Worm (Caenorhabditis elegans) whole organism, dauer: Measurements from ENCODE around the gene nlp-78.

ENCODE experiments used
- unc-62 ChIP-seq: sonication (generic microtip); optimal IDR thresholded peaks from 2 replicates; lab custom pipeline; 2017; ENCODE audit warnings: missing biosample characterization, missing genetic modification reagents, missing genetic modification characterization

The nlp-78 gene

DNA sequence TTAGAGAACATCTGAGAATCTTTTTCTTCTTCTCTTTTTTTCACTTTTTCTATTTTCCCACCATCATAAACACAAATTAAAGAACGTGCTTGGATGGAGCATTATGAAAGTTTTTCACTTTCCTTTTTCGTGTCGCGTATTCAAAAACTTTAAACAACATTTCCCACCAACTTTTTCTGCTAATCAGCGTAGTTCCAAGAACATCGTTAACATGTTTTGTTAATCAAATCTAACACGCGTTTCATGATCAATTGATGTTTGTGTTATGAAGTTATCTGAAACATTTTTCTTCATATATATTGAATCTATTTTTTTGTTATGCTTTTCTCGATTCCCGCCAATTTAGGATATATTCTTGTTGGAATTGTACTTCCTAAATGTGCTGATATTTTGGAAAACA lies 20.3 kb upstream of the nlp-78 start:
- no peak for TF ChIP-seq unc-62 (GFP tag; lab: Kevin White, UChicago)

DNA sequence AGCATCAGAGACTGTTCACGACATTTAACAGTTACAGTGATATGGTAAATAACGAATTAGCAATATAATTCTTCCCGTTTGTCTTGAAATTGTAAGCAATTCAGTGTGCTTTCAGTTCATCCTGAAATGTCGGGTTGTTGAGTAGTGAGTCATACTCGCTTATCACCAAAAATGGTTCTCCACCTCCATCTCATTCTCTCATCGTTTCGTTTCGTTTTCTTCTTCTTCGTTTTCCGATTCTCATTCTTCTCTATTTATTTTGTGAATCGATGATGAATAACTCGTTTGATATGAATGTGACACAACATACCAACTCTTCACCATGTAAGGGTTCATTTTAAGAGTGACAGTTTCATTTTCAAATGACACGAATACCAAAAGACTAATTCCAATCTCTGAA lies 19.6 kb upstream of the nlp-78 start:
- TF ChIP-seq unc-62 (GFP tag; lab: Kevin White, UChicago) = no peak

DNA sequence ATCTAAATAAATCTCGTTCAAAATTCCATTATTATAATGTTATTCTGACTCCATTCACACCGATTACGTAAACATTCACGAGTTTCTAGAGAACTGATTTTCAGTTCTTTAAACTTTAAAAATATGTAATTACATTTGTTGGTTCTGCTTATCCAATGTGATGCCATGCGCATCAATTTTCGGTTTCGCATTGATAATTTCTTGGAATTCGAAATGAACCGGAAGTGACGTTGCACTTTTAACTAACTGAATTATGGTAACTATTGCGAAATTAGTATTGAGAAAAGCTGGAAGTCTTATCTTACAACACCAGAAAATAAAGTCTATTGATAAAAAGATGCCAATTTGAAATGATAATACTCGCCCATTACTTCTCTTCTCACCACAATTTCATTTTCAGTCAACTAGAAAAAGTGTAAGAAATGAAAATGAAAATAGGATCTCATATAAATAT lies 18.2 kb upstream of the nlp-78 start:
- no peak for TF ChIP-seq unc-62 (GFP tag; lab: Kevin White, UChicago)

DNA sequence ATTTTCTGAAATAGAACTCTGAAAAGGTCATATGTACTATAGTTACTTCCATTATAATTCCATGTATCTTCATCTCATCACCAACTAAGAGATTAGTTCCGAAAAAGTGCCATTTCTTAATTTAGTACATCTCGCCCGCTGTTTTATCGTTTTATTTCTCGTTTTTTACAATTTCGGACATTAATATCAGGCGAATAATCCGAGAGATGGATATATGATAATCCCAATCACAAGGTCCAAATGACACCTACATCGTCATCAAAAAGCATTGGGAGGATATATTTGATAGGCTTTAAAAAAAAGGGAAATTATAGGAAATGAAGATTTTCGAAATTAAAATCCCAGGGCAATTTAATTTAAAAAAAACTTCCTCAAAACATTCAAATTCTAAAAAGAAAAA lies 15.6 kb upstream of the nlp-78 start:
- no peak for TF ChIP-seq unc-62 (GFP tag; lab: Kevin White, UChicago)

ce11 chrII:9120813-9121554 lies 15.0 kb upstream of the nlp-78 start:
- TF ChIP-seq unc-62 (GFP tag; lab: Kevin White, UChicago) = no peak

ce11 chrII:9124353-9124752 lies 11.6 kb upstream of the nlp-78 start:
- no peak for TF ChIP-seq unc-62 (GFP tag; lab: Kevin White, UChicago)

DNA sequence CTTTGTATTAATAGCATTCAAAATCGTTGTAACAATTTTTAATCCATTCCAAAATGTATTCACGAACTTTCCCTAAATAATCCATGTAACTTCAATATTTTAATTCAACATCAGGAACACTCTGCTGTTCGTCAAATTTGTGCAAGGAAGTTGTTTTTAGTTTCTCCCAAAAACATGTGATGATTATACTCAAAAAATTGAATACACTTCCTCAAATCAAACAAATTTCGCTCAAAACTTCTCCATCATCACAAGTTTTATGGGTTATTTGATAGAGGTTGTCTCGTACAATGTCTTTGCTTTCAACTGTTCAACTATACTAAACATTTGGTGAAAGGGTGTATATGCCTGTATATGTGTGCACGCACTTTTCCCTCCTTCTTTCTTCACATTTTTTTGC lies 11.0 kb upstream of the nlp-78 start:
- TF ChIP-seq unc-62 (GFP tag; lab: Kevin White, UChicago) = no peak

- TF ChIP-seq unc-62 (GFP tag; lab: Kevin White, UChicago) = no peak
Observed at ce11 chrII:9126965-9127364, 9.0 kb upstream of the nlp-78 start.

DNA sequence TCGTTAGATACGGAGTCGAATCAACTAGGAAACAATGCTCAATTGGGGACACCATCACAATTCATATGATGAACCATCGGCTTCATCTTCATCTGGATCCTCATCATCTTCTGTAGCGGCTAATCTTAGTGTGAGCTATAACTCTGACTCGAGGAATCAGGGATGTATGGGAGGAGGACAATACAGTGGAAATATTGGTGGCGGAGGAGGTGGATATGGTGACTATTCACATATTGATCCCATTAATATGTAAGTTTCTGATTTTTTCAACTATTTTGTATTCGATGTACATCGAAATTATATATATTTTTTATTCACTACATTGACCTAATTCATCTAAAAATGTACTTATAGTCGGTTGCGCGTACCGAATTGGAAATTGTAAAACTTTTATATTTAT lies 8.6 kb upstream of the nlp-78 start:
- TF ChIP-seq unc-62 (GFP tag; lab: Kevin White, UChicago) = no peak

DNA sequence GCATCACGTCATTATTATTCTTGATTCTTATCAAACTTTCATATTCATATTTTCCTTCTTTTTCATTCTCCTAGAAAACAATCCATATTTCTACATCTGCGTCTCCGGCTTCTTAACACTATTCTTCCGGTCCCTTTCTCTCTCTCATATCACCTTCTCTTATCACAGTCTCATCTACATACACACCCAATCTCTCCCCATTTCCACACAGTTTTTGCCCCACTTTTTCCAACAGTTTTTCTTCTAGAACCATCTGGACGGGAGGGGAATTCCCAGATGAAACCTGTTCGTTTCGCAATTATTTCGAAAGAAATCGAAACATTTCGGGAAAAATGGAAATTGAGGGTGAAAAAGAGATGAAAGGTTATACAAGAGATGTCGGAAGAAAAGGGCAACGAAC lies 7.8 kb upstream of the nlp-78 start:
- TF ChIP-seq unc-62 (GFP tag; lab: Kevin White, UChicago) = no peak

DNA sequence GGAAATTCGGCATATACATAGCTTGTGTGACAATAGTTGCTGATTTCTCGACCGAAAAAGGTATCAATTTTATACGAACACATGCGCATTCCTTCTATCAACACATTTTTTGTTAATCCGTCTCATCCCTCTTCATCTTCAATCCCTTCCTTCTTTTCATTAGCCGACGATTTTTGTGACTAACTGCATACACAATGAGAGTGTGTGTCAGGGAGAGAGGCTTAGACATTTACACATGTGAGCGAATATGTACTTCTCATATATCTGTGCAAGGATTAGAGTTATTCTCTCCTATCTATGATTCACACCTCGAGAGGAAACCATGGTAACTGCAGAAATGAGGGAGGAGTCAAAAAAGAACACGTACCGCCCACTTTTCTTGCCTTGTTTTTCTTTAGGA lies 5.6 kb upstream of the nlp-78 start:
- TF ChIP-seq unc-62 (GFP tag; lab: Kevin White, UChicago) = no peak

DNA sequence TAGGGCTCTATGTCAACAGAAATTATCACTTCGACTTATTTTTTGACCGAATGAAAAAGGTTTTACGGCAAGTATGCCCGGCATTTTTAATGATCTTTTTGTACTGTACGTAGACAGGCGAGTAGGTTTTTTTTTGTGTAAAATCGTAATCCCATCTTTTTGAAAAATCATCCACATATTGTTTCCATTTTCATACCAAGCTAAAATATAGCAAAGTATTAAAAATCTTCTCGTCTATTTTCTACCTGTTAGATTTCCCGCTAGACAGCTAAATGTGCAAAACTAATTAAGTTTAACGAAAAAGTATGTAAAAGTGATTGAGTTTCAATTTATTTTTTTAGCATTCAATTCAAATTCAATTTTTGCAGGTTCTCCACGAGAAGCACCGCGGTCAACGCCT lies 4.6 kb upstream of the nlp-78 start, which contains the start of gene C16D2.1:
TSS of gene C16D2.1 (plus strand) at position 301 of the 400 bp plus-strand sequence.
- TF ChIP-seq unc-62 (GFP tag; lab: Kevin White, UChicago) = no peak

DNA sequence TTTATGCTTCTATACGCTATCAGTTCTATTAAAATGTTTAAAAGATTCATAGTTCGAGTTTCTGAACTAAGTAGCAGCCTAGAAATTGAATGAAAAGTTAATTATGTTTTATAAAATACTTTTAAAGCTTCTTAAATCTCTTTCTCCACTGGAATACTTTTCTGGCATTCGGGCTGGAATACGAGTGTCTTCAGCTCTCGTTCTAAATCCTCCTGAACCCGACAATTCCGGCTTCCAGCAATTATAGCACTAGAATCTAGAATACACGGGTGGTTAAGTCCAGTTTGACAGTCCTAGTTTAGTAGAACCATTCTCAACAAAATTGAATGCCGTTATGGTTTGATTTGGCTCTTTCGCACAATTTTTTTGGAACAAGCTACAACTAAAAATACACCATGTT lies 3.6 kb upstream of the nlp-78 start:
- no peak for TF ChIP-seq unc-62 (GFP tag; lab: Kevin White, UChicago)

DNA sequence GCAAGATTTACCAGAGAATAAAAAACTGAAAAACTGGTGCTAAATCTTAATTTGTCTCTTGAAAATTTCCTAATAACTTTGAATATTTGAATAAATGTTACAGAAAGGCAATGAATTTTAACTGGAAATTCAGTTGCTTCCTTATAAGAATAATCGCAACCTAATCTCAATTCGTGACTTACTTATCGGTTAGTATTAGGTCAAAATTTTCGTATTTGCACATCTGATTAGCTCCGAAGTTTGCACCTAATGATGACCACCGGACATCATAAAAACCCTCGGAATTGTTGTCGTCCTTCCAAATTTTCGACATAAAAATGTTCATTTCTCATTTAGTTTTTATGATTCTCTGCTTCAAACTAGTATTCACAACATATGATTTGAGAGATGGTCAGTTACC lies 1.8 kb downstream of the nlp-78 start, which contains the start of gene C16D2.3:
TSS of gene C16D2.3 (plus strand) at position 301 of the 400 bp plus-strand sequence.
- no peak for TF ChIP-seq unc-62 (GFP tag; lab: Kevin White, UChicago)

ce11 chrII:9139172-9139700 lies 3.3 kb downstream of the nlp-78 start, which contains the start of gene Y9C2UA.1:
Gene Y9C2UA.1 (plus strand): TSS chrII:9139650.
- no peak for TF ChIP-seq unc-62 (GFP tag; lab: Kevin White, UChicago)

DNA sequence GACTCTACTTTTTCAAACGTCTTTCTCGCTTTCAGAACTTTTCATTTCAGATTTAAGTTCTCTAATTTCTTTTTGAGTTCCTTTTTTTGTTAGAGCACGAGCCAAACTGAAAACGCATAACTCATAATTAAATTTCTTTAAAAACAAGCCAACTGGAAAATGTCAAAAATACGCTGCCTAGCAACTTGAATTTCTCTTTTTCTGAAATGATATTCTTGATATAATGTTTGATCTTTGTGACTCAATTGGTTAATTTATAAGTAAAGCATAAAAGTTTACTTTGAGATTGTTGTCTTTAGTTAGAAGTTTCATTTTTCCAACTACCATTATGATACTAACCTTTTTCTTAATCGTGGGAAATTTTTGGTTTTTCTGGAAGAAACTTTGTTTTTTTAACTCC lies 5.1 kb downstream of the nlp-78 start:
- TF ChIP-seq unc-62 (GFP tag; lab: Kevin White, UChicago) = no peak

ce11 chrII:9143795-9144194 lies 7.8 kb downstream of the nlp-78 start:
- TF ChIP-seq unc-62 (GFP tag; lab: Kevin White, UChicago) = no peak
